Worm (Caenorhabditis elegans) whole organism, L2 larva: ENCODE measurements around the gene C14A11.2.

Source experiments
- C34F6.9 ChIP-seq: fragments of 150-350 bp; optimal IDR thresholded peaks from 2 replicates; lab custom pipeline; 2014; ENCODE audit warnings: missing biosample characterization, missing genetic modification characterization
- F13H6.1 ChIP-seq: sonication (generic microtip); optimal IDR thresholded peaks from 2 replicates; lab custom pipeline; 2016; ENCODE audit warnings: missing genetic modification characterization, missing compliant biosample characterization
- R02D3.7 ChIP-seq: fragments of 150-350 bp; optimal IDR thresholded peaks from 2 replicates; lab custom pipeline; 2014; ENCODE audit warnings: missing biosample characterization, missing genetic modification characterization
- Y55F3AM.14 ChIP-seq: fragments of 200-800 bp; sonication (Bioruptor generic); optimal IDR thresholded peaks from 2 replicates; lab custom pipeline; 2018; ENCODE audit warnings: mild to moderate bottlenecking, missing genetic modification characterization, missing compliant biosample characterization
- ZK546.5 ChIP-seq: sonication (generic microtip); optimal IDR thresholded peaks from 2 replicates; lab custom pipeline; 2017; ENCODE audit warnings: missing biosample characterization, missing genetic modification characterization
- alr-1 ChIP-seq: fragments of 150-350 bp; optimal IDR thresholded peaks from 2 replicates; lab custom pipeline; 2014; ENCODE audit warnings: missing biosample characterization, missing genetic modification characterization
- aly-2 ChIP-seq: fragments of 150-350 bp; optimal IDR thresholded peaks from 2 replicates; lab custom pipeline; 2014; ENCODE audit warnings: missing biosample characterization, missing genetic modification characterization
- ama-1 ChIP-seq: fragments of 150-350 bp; optimal IDR thresholded peaks from 2 replicates; lab custom pipeline; 2018; ENCODE audit warnings: inconsistent platforms
- blmp-1 ChIP-seq: sonication (generic microtip); optimal IDR thresholded peaks from 2 replicates; lab custom pipeline; 2017; ENCODE audit warnings: missing genetic modification characterization, mild to moderate bottlenecking, missing compliant biosample characterization, antibody characterized with exemption, moderate library complexity; ENCODE audit not compliant: insufficient read depth
- ceh-16 ChIP-seq: fragments of 150-350 bp; optimal IDR thresholded peaks from 2 replicates; lab custom pipeline; 2014; ENCODE audit warnings: missing biosample characterization, missing genetic modification characterization
- ceh-82 ChIP-seq: fragments of 150-350 bp; optimal IDR thresholded peaks from 2 replicates; lab custom pipeline; 2014; ENCODE audit warnings: missing biosample characterization, missing genetic modification characterization
- crh-2 ChIP-seq: sonication (generic microtip); optimal IDR thresholded peaks from 2 replicates; lab custom pipeline; 2017; ENCODE audit warnings: missing biosample characterization, missing genetic modification characterization
- dmd-4 ChIP-seq: sonication (generic microtip); optimal IDR thresholded peaks from 2 replicates; lab custom pipeline; 2017; ENCODE audit warnings: missing biosample characterization, missing genetic modification characterization
- egl-27 ChIP-seq: sonication (generic microtip); optimal IDR thresholded peaks from 3 replicates; lab custom pipeline; 2017; ENCODE audit warnings: missing biosample characterization, missing genetic modification reagents, missing genetic modification characterization
- elt-1 ChIP-seq: fragments of 150-350 bp; optimal IDR thresholded peaks from 2 replicates; lab custom pipeline; 2014; ENCODE audit warnings: missing biosample characterization, missing genetic modification characterization
- elt-3 ChIP-seq: sonication (generic microtip); optimal IDR thresholded peaks from 2 replicates; lab custom pipeline; 2017; ENCODE audit warnings: missing biosample characterization, missing genetic modification characterization
- fos-1 ChIP-seq: fragments of 150-350 bp; optimal IDR thresholded peaks from 2 replicates; lab custom pipeline; 2014; ENCODE audit warnings: missing biosample characterization, missing genetic modification characterization
- gmeb-1 ChIP-seq: fragments of 150-350 bp; optimal IDR thresholded peaks from 2 replicates; lab custom pipeline; 2014; ENCODE audit warnings: missing biosample characterization, missing genetic modification characterization
- lin-11 ChIP-seq: fragments of 150-350 bp; sonication (generic microtip); optimal IDR thresholded peaks from 2 replicates; lab custom pipeline; 2014; ENCODE audit warnings: missing biosample characterization, missing genetic modification characterization, inconsistent platforms, mixed read lengths
- lin-13 ChIP-seq: fragments of 150-350 bp; optimal IDR thresholded peaks from 2 replicates; lab custom pipeline; 2014; ENCODE audit warnings: missing biosample characterization, missing genetic modification reagents, missing genetic modification characterization
- lin-39 ChIP-seq: fragments of 150-350 bp; optimal IDR thresholded peaks from 2 replicates; lab custom pipeline; 2014; ENCODE audit warnings: missing biosample characterization, missing genetic modification reagents, missing genetic modification characterization
- lsy-2 ChIP-seq, 2 experiments: fragments of 150-350 bp in 1 of 2; sonication (generic microtip) in 1 of 2; optimal IDR thresholded peaks; 2 replicates each; lab custom pipeline; 2014 to 2017; ENCODE audit warnings: missing biosample characterization in 2 of 2, missing genetic modification characterization in 2 of 2
- mab-5 ChIP-seq: fragments of 150-350 bp; optimal IDR thresholded peaks from 2 replicates; lab custom pipeline; 2014; ENCODE audit warnings: missing biosample characterization, missing genetic modification characterization
- mbf-1 ChIP-seq: sonication (generic microtip); optimal IDR thresholded peaks from 2 replicates; lab custom pipeline; 2017; ENCODE audit warnings: missing biosample characterization, missing genetic modification characterization
- mdl-1 ChIP-seq, 2 experiments: fragments of 150-350 bp in 1 of 2; sonication (generic microtip) in 1 of 2; optimal IDR thresholded peaks; 2 replicates each; lab custom pipeline; 2017; ENCODE audit warnings: missing biosample characterization in 2 of 2, missing genetic modification characterization in 2 of 2
- nhr-10 ChIP-seq: sonication (generic microtip); optimal IDR thresholded peaks from 2 replicates; lab custom pipeline; 2017; ENCODE audit warnings: missing biosample characterization, missing genetic modification characterization
- nhr-11 ChIP-seq: fragments of 150-350 bp; optimal IDR thresholded peaks from 2 replicates; lab custom pipeline; 2014; ENCODE audit warnings: missing biosample characterization, missing genetic modification characterization
- nhr-12 ChIP-seq: fragments of 150-350 bp; optimal IDR thresholded peaks from 2 replicates; lab custom pipeline; 2014; ENCODE audit warnings: missing biosample characterization, missing genetic modification characterization
- nhr-129 ChIP-seq: fragments of 150-350 bp; optimal IDR thresholded peaks from 2 replicates; lab custom pipeline; 2014; ENCODE audit warnings: missing biosample characterization, missing genetic modification characterization
- nhr-21 ChIP-seq: fragments of 150-350 bp; optimal IDR thresholded peaks from 2 replicates; lab custom pipeline; 2014; ENCODE audit warnings: missing biosample characterization, missing genetic modification characterization
- nhr-23 ChIP-seq: fragments of 150-350 bp; optimal IDR thresholded peaks from 2 replicates; lab custom pipeline; 2014; ENCODE audit warnings: missing biosample characterization, missing genetic modification reagents, missing genetic modification characterization
- nhr-237 ChIP-seq: fragments of 150-350 bp; optimal IDR thresholded peaks from 2 replicates; lab custom pipeline; 2014; ENCODE audit warnings: missing biosample characterization, missing genetic modification characterization
- nhr-25 ChIP-seq: fragments of 150-350 bp; sonication (generic microtip); optimal IDR thresholded peaks from 3 replicates; lab custom pipeline; 2014; ENCODE audit warnings: missing biosample characterization, missing genetic modification characterization
- nhr-6 ChIP-seq: fragments of 150-350 bp; optimal IDR thresholded peaks from 2 replicates; lab custom pipeline; 2014; ENCODE audit warnings: missing biosample characterization, missing genetic modification characterization
- nhr-77 ChIP-seq: fragments of 150-350 bp; optimal IDR thresholded peaks from 2 replicates; lab custom pipeline; 2014; ENCODE audit warnings: missing biosample characterization, missing genetic modification characterization
- peb-1 ChIP-seq: fragments of 150-350 bp; optimal IDR thresholded peaks from 2 replicates; lab custom pipeline; 2014; ENCODE audit warnings: missing biosample characterization, missing genetic modification characterization
- sem-4 ChIP-seq: fragments of 150-350 bp; optimal IDR thresholded peaks from 2 replicates; lab custom pipeline; 2014; ENCODE audit warnings: missing biosample characterization, missing genetic modification reagents, missing genetic modification characterization
- skn-1 ChIP-seq: sonication (generic microtip); optimal IDR thresholded peaks from 2 replicates; lab custom pipeline; 2017; ENCODE audit warnings: missing biosample characterization, missing genetic modification characterization
- sma-3 ChIP-seq: sonication (generic microtip); optimal IDR thresholded peaks from 2 replicates; lab custom pipeline; 2016; ENCODE audit warnings: missing genetic modification reagents, missing genetic modification characterization, missing compliant biosample characterization
- sma-9 ChIP-seq, 2 experiments: fragments of 150-350 bp in 1 of 2; sonication (generic microtip) in 1 of 2; optimal IDR thresholded peaks; 2 replicates each; lab custom pipeline; 2014 to 2016; ENCODE audit warnings: missing genetic modification characterization in 2 of 2, mild to moderate bottlenecking in 1 of 2, missing biosample characterization in 1 of 2, missing compliant biosample characterization in 1 of 2, missing genetic modification reagents in 1 of 2, moderate library complexity in 1 of 2
- snpc-4 ChIP-seq: fragments of 150-350 bp; optimal IDR thresholded peaks from 2 replicates; lab custom pipeline; 2014; ENCODE audit warnings: missing biosample characterization, missing genetic modification characterization
- unc-39 ChIP-seq: fragments of 150-350 bp; optimal IDR thresholded peaks from 2 replicates; lab custom pipeline; 2014; ENCODE audit warnings: missing biosample characterization, missing genetic modification characterization
- unc-55 ChIP-seq: fragments of 150-350 bp; sonication (generic microtip); optimal IDR thresholded peaks from 3 replicates; lab custom pipeline; 2014; ENCODE audit warnings: missing biosample characterization, missing genetic modification reagents, missing genetic modification characterization
- unc-62 ChIP-seq: fragments of 150-350 bp; optimal IDR thresholded peaks from 2 replicates; lab custom pipeline; 2014; ENCODE audit warnings: missing biosample characterization, missing genetic modification reagents, missing genetic modification characterization
- zag-1 ChIP-seq: fragments of 150-350 bp; optimal IDR thresholded peaks from 2 replicates; lab custom pipeline; 2014; ENCODE audit warnings: missing biosample characterization, missing genetic modification characterization
- ztf-1 ChIP-seq: fragments of 200-800 bp; sonication (Bioruptor generic); conservative IDR thresholded peaks from 2 replicates; pipeline ENCODE4 v1.3.6; 2022; ENCODE audit warnings: missing genetic modification characterization, missing compliant biosample characterization
- ztf-11 ChIP-seq: sonication (generic microtip); optimal IDR thresholded peaks from 2 replicates; lab custom pipeline; 2017; ENCODE audit warnings: missing biosample characterization, missing genetic modification characterization
- ztf-4 ChIP-seq: fragments of 150-350 bp; optimal IDR thresholded peaks from 2 replicates; lab custom pipeline; 2014; ENCODE audit warnings: missing biosample characterization, missing genetic modification characterization

Gene C14A11.2

ce11 chrX:2809611-2810010 lies 6.7 kb downstream of the C14A11.2 start, which contains the start of gene C14A11.9:
Gene C14A11.9 (minus strand): TSS chrX:2809637.
- peak; percentile 92 for TF ChIP-seq crh-2 (tag; lab: Kevin White, UChicago)
- TF ChIP-seq nhr-11: no peak
- peak; percentile 88 for TF ChIP-seq F13H6.1 (tag; lab: Kevin White, UChicago)
- TF ChIP-seq nhr-237 (tag; lab: Kevin White, UChicago): no peak
- TF ChIP-seq Y55F3AM.14 (GFP tag; lab: Kevin White, UChicago): peak; percentile 72
- peak; percentile 87 to 92 for TF ChIP-seq lsy-2 (tag; optimal IDR thresholded peaks at IDR 0.05; lab: Kevin White, UChicago)
- TF ChIP-seq aly-2 (tag; lab: Kevin White, UChicago): no peak
- peak; percentile 72 for TF ChIP-seq ceh-82 (tag; lab: Kevin White, UChicago)
- no peak for TF ChIP-seq elt-1 (tag; lab: Kevin White, UChicago)
- peak; percentile 71 for TF ChIP-seq zag-1 (tag; lab: Kevin White, UChicago)
- peak; percentile 93 for TF ChIP-seq sma-9 (GFP tag; optimal IDR thresholded peaks at IDR 0.05; lab: Kevin White, UChicago)
- TF ChIP-seq sma-9 (tag; optimal IDR thresholded peaks at IDR 0.05; lab: Kevin White, UChicago): no peak
- peak; percentile 39 for TF ChIP-seq ceh-16 (tag; lab: Kevin White, UChicago)
- no peak for TF ChIP-seq alr-1
- peak; percentile 68 for TF ChIP-seq snpc-4 (tag; lab: Kevin White, UChicago)
- peak; percentile 38 for TF ChIP-seq nhr-12 (tag; lab: Kevin White, UChicago)
- TF ChIP-seq mab-5: peak; percentile 90
- TF ChIP-seq ama-1 (lab: Kevin White, UChicago): no peak
- TF ChIP-seq mbf-1 (tag; lab: Kevin White, UChicago): no peak
- peak; percentile 86 for TF ChIP-seq fos-1 (tag; lab: Kevin White, UChicago)
- peak; percentile 94 for TF ChIP-seq C34F6.9 (tag; lab: Kevin White, UChicago)
- TF ChIP-seq blmp-1 (tag; lab: Kevin White, UChicago): peak; percentile 30
- TF ChIP-seq unc-62 (GFP tag; lab: Kevin White, UChicago): no peak
- peak; percentile 70 for TF ChIP-seq ztf-4 (tag; lab: Kevin White, UChicago)
- TF ChIP-seq nhr-25 (tag; lab: Kevin White, UChicago): peak; percentile 78
- TF ChIP-seq nhr-6 (tag; lab: Kevin White, UChicago): peak; percentile 61
- TF ChIP-seq sma-3 (GFP tag; lab: Kevin White, UChicago): peak; percentile 77
- peak; percentile 89 for TF ChIP-seq gmeb-1
- no peak for TF ChIP-seq skn-1 (tag; lab: Kevin White, UChicago)
- TF ChIP-seq lin-39: no peak
- TF ChIP-seq nhr-77 (tag; lab: Kevin White, UChicago): no peak
- no peak for TF ChIP-seq elt-3 (tag; lab: Kevin White, UChicago)
- TF ChIP-seq peb-1: no peak
- TF ChIP-seq unc-55: peak; percentile 95
- TF ChIP-seq ZK546.5 (tag; lab: Kevin White, UChicago): no peak
- TF ChIP-seq ztf-1 (GFP tag; lab: Robert Waterston, UW): no peak
- TF ChIP-seq R02D3.7: peak; percentile 6
- TF ChIP-seq dmd-4 (tag; lab: Kevin White, UChicago): no peak
- TF ChIP-seq lin-11: peak; percentile 89
- TF ChIP-seq unc-39 (tag; lab: Kevin White, UChicago): no peak
- peak; percentile 88 for TF ChIP-seq nhr-21 (tag; lab: Kevin White, UChicago)
- TF ChIP-seq nhr-10: no peak
- no peak for TF ChIP-seq ztf-11 (tag; lab: Kevin White, UChicago)
- TF ChIP-seq mdl-1 (tag; optimal IDR thresholded peaks at IDR 0.05; lab: Kevin White, UChicago): peak in 1 of 2 experiments; percentile 73
- no peak for TF ChIP-seq nhr-23 (tag; lab: Kevin White, UChicago)
- peak; percentile 86 for TF ChIP-seq nhr-129
- TF ChIP-seq egl-27: peak; percentile 92
- peak; percentile 77 for TF ChIP-seq sem-4
- TF ChIP-seq lin-13 (GFP tag; lab: Kevin White, UChicago): peak; percentile 90
